Worm (Caenorhabditis elegans): Measurements from ENCODE around the gene ugt-44.

Gene ugt-44

ce11 chrIV:10505016-10505415 lies 35.5 kb downstream of the ugt-44 start:
- TF ChIP-seq nhr-129 (tag; optimal IDR thresholded peaks at IDR 0.05) (peak; percentile 23), snpc-4 (tag; optimal IDR thresholded peaks at IDR 0.05) (no peak), lin-11 (tag; optimal IDR thresholded peaks at IDR 0.05) (peak; percentile 30), sem-4 (tag; optimal IDR thresholded peaks at IDR 0.05) (peak; percentile 29), crh-2 (tag; optimal IDR thresholded peaks at IDR 0.05) (no peak), C34F6.9 (tag; optimal IDR thresholded peaks at IDR 0.05) (peak; percentile 40), mab-5 (tag; optimal IDR thresholded peaks at IDR 0.05) (no peak), nhr-23 (tag; optimal IDR thresholded peaks at IDR 0.05) (no peak), lsy-2 (tag; optimal IDR thresholded peaks at IDR 0.05) (peak in 1 of 2 experiments; percentile 13)

- peak; percentile 10 for TF ChIP-seq sma-9 (GFP tag; optimal IDR thresholded peaks at IDR 0.05)
- TF ChIP-seq sma-9 (tag; optimal IDR thresholded peaks at IDR 0.05), result no peak
- TF ChIP-seq lin-13 (GFP tag; optimal IDR thresholded peaks at IDR 0.05), result no peak
- TF ChIP-seq C34F6.9 (tag; optimal IDR thresholded peaks at IDR 0.05), result no peak
- no peak for TF ChIP-seq elt-1 (tag; optimal IDR thresholded peaks at IDR 0.05)
- TF ChIP-seq sem-4 (tag; optimal IDR thresholded peaks at IDR 0.05), result no peak
- TF ChIP-seq nhr-10 (tag; optimal IDR thresholded peaks at IDR 0.05), result no peak
- TF ChIP-seq nhr-12 (tag; optimal IDR thresholded peaks at IDR 0.05), result no peak
- TF ChIP-seq R02D3.7 (tag; optimal IDR thresholded peaks at IDR 0.05), result no peak
- no peak for TF ChIP-seq nhr-129 (tag; optimal IDR thresholded peaks at IDR 0.05)
- peak; percentile 24 for TF ChIP-seq gmeb-1 (tag; optimal IDR thresholded peaks at IDR 0.05)
- TF ChIP-seq lin-11 (tag; optimal IDR thresholded peaks at IDR 0.05), result peak; percentile 15
- no peak for TF ChIP-seq ceh-82 (tag; optimal IDR thresholded peaks at IDR 0.05)
- no peak for TF ChIP-seq alr-1 (tag; optimal IDR thresholded peaks at IDR 0.05)
Measured at ce11 chrIV:10506016-10506415, 36.5 kb downstream of the ugt-44 start.

DNA sequence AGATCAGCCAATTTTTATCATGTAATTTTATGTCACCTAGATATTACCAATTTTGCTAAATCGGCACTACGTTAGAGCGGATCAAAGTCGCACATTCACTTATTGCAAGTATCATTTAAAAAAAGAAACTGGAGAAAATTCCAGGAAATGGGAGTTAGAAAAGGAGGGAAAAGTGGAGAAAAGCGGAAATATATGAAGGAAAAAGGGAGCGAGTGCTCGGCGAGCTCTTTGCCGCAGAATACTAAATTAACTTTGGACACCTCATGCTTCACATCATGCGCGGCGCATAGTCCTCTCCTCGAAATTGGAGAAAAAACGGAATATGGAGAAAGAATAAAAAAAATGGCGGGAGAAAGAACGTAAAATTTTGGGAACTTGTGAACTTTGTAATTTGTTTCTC lies 38.0 kb downstream of the ugt-44 start:
- TF ChIP-seq egl-27 (tag; optimal IDR thresholded peaks at IDR 0.05), result no peak
- peak in 1 of 2 experiments; percentile 45 for TF ChIP-seq lsy-2 (tag; optimal IDR thresholded peaks at IDR 0.05)
- TF ChIP-seq unc-62 (GFP tag; optimal IDR thresholded peaks at IDR 0.05), result no peak
- TF ChIP-seq aly-2 (tag; optimal IDR thresholded peaks at IDR 0.05), result no peak
- no peak for TF ChIP-seq nhr-77 (tag; optimal IDR thresholded peaks at IDR 0.05)
- TF ChIP-seq nhr-11 (tag; optimal IDR thresholded peaks at IDR 0.05), result no peak
- TF ChIP-seq elt-1 (tag; optimal IDR thresholded peaks at IDR 0.05), result no peak
- no peak for TF ChIP-seq nhr-6 (tag; optimal IDR thresholded peaks at IDR 0.05)
- no peak for TF ChIP-seq nhr-10 (tag; optimal IDR thresholded peaks at IDR 0.05)
- TF ChIP-seq ztf-11 (tag; optimal IDR thresholded peaks at IDR 0.05), result no peak
- no peak for TF ChIP-seq nhr-25 (tag; optimal IDR thresholded peaks at IDR 0.05)
- TF ChIP-seq lin-13 (GFP tag; optimal IDR thresholded peaks at IDR 0.05), result peak; percentile 24
- TF ChIP-seq ceh-16 (tag; optimal IDR thresholded peaks at IDR 0.05), result no peak
- TF ChIP-seq R02D3.7 (tag; optimal IDR thresholded peaks at IDR 0.05), result no peak
- no peak for TF ChIP-seq sem-4 (tag; optimal IDR thresholded peaks at IDR 0.05)
- peak; percentile 57 for TF ChIP-seq sma-9 (GFP tag; optimal IDR thresholded peaks at IDR 0.05)
- no peak for TF ChIP-seq sma-9 (tag; optimal IDR thresholded peaks at IDR 0.05)
- TF ChIP-seq peb-1 (tag; optimal IDR thresholded peaks at IDR 0.05), result no peak
- peak; percentile 46 for TF ChIP-seq unc-55 (GFP tag; optimal IDR thresholded peaks at IDR 0.05)
- no peak for TF ChIP-seq mbf-1 (tag; optimal IDR thresholded peaks at IDR 0.05)
- no peak for TF ChIP-seq dmd-4 (tag; optimal IDR thresholded peaks at IDR 0.05)
- TF ChIP-seq alr-1 (tag; optimal IDR thresholded peaks at IDR 0.05), result no peak
- peak; percentile 72 for TF ChIP-seq C34F6.9 (tag; optimal IDR thresholded peaks at IDR 0.05)
- peak; percentile 25 for TF ChIP-seq nhr-129 (tag; optimal IDR thresholded peaks at IDR 0.05)
- no peak for TF ChIP-seq ztf-1 (GFP tag; conservative IDR thresholded peaks at IDR 0.05)
- TF ChIP-seq Y55F3AM.14 (GFP tag; optimal IDR thresholded peaks at IDR 0.05), result no peak
- peak; percentile 19 for TF ChIP-seq zag-1 (tag; optimal IDR thresholded peaks at IDR 0.05)
- no peak for TF ChIP-seq ceh-82 (tag; optimal IDR thresholded peaks at IDR 0.05)
- TF ChIP-seq snpc-4 (tag; optimal IDR thresholded peaks at IDR 0.05), result no peak
- TF ChIP-seq gmeb-1 (tag; optimal IDR thresholded peaks at IDR 0.05), result no peak
- TF ChIP-seq lin-39 (tag; optimal IDR thresholded peaks at IDR 0.05), result no peak
- TF ChIP-seq ZK546.5 (tag; optimal IDR thresholded peaks at IDR 0.05), result no peak
- TF ChIP-seq ama-1 (optimal IDR thresholded peaks at IDR 0.05), result no peak
- TF ChIP-seq nhr-21 (tag; optimal IDR thresholded peaks at IDR 0.05), result no peak
- TF ChIP-seq crh-2 (tag; optimal IDR thresholded peaks at IDR 0.05), result peak; percentile 32
- no peak for TF ChIP-seq unc-39 (tag; optimal IDR thresholded peaks at IDR 0.05)
- no peak for TF ChIP-seq elt-3 (tag; optimal IDR thresholded peaks at IDR 0.05)
- peak; percentile 1 for TF ChIP-seq F13H6.1 (tag; optimal IDR thresholded peaks at IDR 0.05)
- peak in 1 of 2 experiments; percentile 6 for TF ChIP-seq mdl-1 (tag; optimal IDR thresholded peaks at IDR 0.05)
- TF ChIP-seq nhr-23 (tag; optimal IDR thresholded peaks at IDR 0.05), result no peak
- no peak for TF ChIP-seq nhr-12 (tag; optimal IDR thresholded peaks at IDR 0.05)
- TF ChIP-seq skn-1 (tag; optimal IDR thresholded peaks at IDR 0.05), result no peak
- no peak for TF ChIP-seq nhr-237 (tag; optimal IDR thresholded peaks at IDR 0.05)

Data from whole organism, L2 larva.